Fruit fly (Drosophila melanogaster) whole organism, larva: Measurements from ENCODE around the gene CG31816.

Experiments
- noc ChIP-seq: fragments of 200-800 bp; sonication (Bioruptor generic); optimal IDR thresholded peaks from 3 replicates; lab custom pipeline; 2019; ENCODE audit warnings: missing biosample characterization, mild to moderate bottlenecking, missing genetic modification characterization, moderate library complexity

CG31816 gene

dm6 chr2L:16542246-16542645, at the start of gene CG31816:
TSS of gene CG31816 (plus strand) at chr2L:16542546.
- TF ChIP-seq noc (tag; lab: Kevin White, UChicago): no peak

DNA sequence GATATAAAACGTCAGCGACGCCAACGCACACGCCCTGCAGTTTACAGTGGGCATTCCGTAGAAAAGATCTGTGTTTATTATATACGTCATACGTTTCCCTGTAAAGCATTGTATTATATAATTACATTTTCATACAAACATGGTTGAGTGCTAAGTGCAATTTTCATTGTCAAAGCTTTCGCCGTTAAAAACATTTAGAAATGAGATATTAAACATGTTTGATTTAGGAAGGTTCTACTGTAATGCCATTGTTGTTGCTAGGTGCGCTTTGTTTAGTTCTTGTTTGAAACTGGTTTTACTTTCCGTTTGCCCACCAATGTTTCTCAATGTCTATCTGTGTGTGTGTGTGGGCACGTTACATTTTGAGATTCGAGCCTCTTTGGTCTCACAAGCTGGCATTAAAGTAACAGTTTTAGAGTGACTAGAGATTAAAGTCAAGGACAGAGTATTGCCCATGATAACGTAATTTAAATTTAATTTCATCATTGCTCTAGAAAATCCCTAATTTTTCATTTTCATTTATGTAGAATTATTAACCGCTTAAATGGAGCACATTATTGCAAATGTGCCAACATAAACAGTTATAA, 49.6 kb upstream of the CG31816 start:
- peak; percentile 76 for TF ChIP-seq noc (tag; lab: Kevin White, UChicago)

- TF ChIP-seq noc (tag; lab: Kevin White, UChicago): no peak
Measured at dm6 chr2L:16493999-16494741, 48.2 kb upstream of the CG31816 start.

dm6 chr2L:16495193-16495780, 47.1 kb upstream of the CG31816 start:
- TF ChIP-seq noc (tag; lab: Kevin White, UChicago): peak; percentile 87

DNA sequence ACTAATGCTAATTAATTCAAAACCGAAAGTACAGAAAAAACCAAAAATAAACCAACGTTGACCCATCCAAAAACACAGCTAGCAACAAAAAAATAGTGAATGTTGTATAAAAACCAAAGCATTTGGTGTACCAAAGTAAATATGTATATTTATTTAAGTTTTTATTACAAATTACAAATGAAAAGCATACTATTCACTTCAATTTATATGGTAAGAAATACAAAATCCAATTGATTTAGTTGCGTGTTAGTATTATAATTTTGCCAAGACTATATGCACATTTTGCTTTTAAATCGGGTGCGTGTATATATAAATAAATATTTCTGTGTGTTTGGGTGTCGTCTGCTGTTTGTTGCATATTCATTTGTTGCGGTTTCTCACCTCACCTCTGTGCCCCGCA, 45.1 kb upstream of the CG31816 start:
- no peak for TF ChIP-seq noc (tag; lab: Kevin White, UChicago)

DNA sequence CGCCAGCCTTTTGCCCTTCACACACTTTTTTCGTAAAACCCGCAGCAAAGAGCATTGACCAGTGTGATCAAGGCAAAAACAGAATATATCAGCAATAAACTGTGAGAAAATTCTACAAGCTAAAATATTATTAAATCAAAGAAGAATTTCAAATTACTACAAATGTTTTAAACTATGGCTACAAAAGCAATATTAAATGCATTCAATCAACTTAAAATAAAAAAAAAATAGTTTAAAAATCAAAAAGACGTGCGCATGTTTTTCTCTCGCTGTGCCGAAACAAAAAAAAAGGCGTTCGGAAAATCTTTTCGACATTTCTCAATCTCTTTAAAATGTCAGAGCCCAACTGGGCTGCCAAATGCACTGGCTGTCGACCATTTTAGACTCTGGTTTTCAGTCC, 44.2 kb upstream of the CG31816 start:
- no peak for TF ChIP-seq noc (tag; lab: Kevin White, UChicago)

DNA sequence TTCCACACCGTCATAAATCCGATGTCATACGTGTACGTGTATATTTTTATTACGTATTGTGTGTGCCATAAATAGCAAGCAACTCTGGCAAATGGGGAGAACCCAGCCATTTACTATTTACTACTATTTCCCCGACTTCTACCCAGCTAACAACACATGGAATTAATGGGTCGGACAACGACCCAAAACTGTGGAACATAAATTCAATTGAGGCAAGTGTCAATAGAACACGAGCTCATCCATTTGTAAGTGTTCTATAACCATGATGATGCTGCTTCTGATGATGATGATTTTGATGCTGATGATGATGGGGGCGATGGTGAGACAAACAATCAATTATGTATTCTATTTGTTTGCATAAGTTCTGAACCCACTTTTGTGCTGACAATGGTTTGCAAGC, 42.8 kb upstream of the CG31816 start:
- no peak for TF ChIP-seq noc (tag; lab: Kevin White, UChicago)

DNA sequence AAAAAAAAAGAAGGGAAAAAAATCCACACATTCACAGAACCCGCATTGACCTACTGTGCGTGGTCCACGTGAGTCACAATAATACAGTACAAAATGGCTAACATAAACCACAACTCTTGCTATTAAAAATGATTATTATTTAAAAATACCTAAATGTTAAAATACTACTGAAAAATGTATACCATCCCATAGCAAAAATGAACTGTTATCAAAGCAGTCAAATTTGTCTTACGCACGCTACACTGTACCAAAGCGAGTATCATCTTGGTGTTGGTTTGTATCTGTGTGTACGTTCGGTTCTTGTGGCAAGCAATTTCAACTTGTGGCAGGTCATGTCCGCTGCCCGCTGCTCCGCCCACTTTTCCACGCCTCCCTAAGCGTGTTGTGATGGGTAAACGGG, 41.9 kb upstream of the CG31816 start:
- peak; percentile 79 for TF ChIP-seq noc (tag; lab: Kevin White, UChicago)

DNA sequence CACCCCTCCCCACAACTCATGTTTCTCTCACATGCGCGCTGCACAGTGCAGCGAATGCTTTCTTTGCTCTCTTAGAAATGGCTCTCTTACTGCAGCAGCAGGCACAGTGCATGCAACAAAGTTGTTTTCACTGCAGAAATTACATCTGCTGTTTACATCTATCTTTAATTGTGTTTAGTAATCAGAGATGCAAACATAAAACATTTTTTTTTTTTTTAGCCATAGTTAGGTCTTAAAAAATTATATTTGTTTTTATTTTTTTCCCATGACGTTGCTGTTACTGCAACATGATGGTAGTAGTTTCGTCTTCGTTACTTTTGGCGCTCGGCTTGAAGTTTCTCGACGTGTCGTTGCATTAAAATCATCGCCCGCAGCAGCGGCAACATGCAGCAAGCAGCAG, 41.0 kb upstream of the CG31816 start:
- TF ChIP-seq noc (tag; lab: Kevin White, UChicago): no peak

- TF ChIP-seq noc (tag; lab: Kevin White, UChicago): no peak
Measured at dm6 chr2L:16502898-16503551, 39.3 kb upstream of the CG31816 start.

- TF ChIP-seq noc (tag; lab: Kevin White, UChicago): no peak
Measured at dm6 chr2L:16507197-16507596, 35.1 kb upstream of the CG31816 start.

dm6 chr2L:16507682-16508269, 34.6 kb upstream of the CG31816 start:
- no peak for TF ChIP-seq noc (tag; lab: Kevin White, UChicago)

DNA sequence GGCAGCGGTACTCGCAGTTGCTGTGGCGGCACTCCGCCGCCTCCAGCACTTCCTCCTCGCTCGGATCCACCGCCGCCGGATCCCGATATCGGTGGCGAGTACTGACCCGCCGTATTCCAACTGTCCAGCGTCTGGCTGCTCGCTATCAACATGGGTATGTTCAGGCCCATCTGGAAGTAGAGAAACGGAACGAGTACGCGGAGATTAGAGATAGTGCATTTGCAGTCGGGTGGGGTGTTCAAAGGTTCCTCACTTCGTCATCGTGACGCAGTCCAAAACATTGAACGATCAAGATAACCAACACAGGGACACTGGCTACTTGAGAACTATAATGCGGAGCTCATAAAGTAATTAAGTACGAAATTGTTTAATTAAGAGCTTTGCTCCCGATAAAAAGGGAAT, 31.1 kb upstream of the CG31816 start:
- no peak for TF ChIP-seq noc (tag; lab: Kevin White, UChicago)

- peak; percentile 77 for TF ChIP-seq noc (tag; lab: Kevin White, UChicago)
Measured at dm6 chr2L:16519582-16520474, 22.5 kb upstream of the CG31816 start.
